Fruit fly (Drosophila melanogaster) whole organism, pupa: ENCODE measurements around the gene SCCRO.

Experiments
- CG10348 ChIP-seq: fragments of 200-800 bp; sonication (Bioruptor generic); IDR thresholded peaks from 2 replicates; pipeline ENCODE4 v1.3.6; 2022; ENCODE audit warnings: missing biosample characterization, missing genetic modification characterization
- CG12605 ChIP-seq: fragments of 200-800 bp; sonication (Bioruptor generic); IDR thresholded peaks from 2 replicates; pipeline ENCODE4 v1.3.6; 2022; ENCODE audit warnings: missing biosample characterization, missing genetic modification characterization
- CG13204 ChIP-seq: fragments of 200-800 bp; sonication (Bioruptor generic); optimal IDR thresholded peaks from 2 replicates; lab custom pipeline; 2018; ENCODE audit warnings: missing biosample characterization, mild to moderate bottlenecking, missing genetic modification characterization, moderate library complexity
- CG14655 ChIP-seq: fragments of 200-800 bp; sonication (Bioruptor generic); optimal IDR thresholded peaks from 3 replicates; lab custom pipeline; 2017; ENCODE audit warnings: mild to moderate bottlenecking, missing biosample characterization, missing genetic modification reagents, missing genetic modification characterization
- CG15710 ChIP-seq: fragments of 200-800 bp; sonication (Bioruptor generic); optimal IDR thresholded peaks from 2 replicates; lab custom pipeline; 2018; ENCODE audit warnings: missing biosample characterization, mild to moderate bottlenecking, missing genetic modification characterization, moderate library complexity
- CG17806 ChIP-seq: fragments of 200-800 bp; sonication (Bioruptor generic); optimal IDR thresholded peaks from 2 replicates; lab custom pipeline; 2018; ENCODE audit warnings: missing biosample characterization, mild to moderate bottlenecking, missing genetic modification characterization, moderate library complexity
- CG32121 ChIP-seq: fragments of 200-800 bp; sonication (Bioruptor generic); IDR thresholded peaks from 2 replicates; pipeline ENCODE4 v1.3.6; 2022; ENCODE audit warnings: missing biosample characterization, missing genetic modification characterization
- CG34367 ChIP-seq: fragments of 200-800 bp; sonication (Bioruptor generic); optimal IDR thresholded peaks from 2 replicates; lab custom pipeline; 2018; ENCODE audit warnings: missing biosample characterization, mild to moderate bottlenecking, missing genetic modification characterization
- CG4496 ChIP-seq: fragments of 200-800 bp; sonication (Bioruptor generic); IDR thresholded peaks from 3 replicates; pipeline ENCODE4 v1.3.6; 2022; ENCODE audit warnings: missing biosample characterization, missing genetic modification characterization
- CG8159 ChIP-seq: fragments of 200-800 bp; sonication (Bioruptor generic); optimal IDR thresholded peaks from 3 replicates; lab custom pipeline; 2018; ENCODE audit warnings: missing biosample characterization, mild to moderate bottlenecking, missing genetic modification characterization, moderate library complexity
- CG8301 ChIP-seq: fragments of 200-800 bp; sonication (Bioruptor generic); optimal IDR thresholded peaks from 2 replicates; lab custom pipeline; 2018; ENCODE audit warnings: missing biosample characterization, mild to moderate bottlenecking, missing genetic modification characterization
- CG9948 ChIP-seq: fragments of 200-800 bp; sonication (Bioruptor generic); optimal IDR thresholded peaks from 2 replicates; lab custom pipeline; 2018; ENCODE audit warnings: missing biosample characterization, mild to moderate bottlenecking, missing genetic modification characterization, moderate library complexity
- D1 ChIP-seq: fragments of 200-800 bp; sonication (Bioruptor generic); optimal IDR thresholded peaks from 2 replicates; lab custom pipeline; 2018; ENCODE audit warnings: missing biosample characterization, mild to moderate bottlenecking, missing genetic modification characterization, moderate library complexity
- EcR ChIP-seq: fragments of 200-800 bp; sonication (Bioruptor generic); optimal IDR thresholded peaks from 3 replicates; lab custom pipeline; 2019; ENCODE audit warnings: missing biosample characterization, missing genetic modification characterization, mild to moderate bottlenecking, moderate library complexity, missing genetic modification reagents
- Ets98B ChIP-seq: fragments of 200-800 bp; sonication (Bioruptor generic); IDR thresholded peaks from 2 replicates; pipeline ENCODE4 v1.3.6; 2022; ENCODE audit warnings: missing biosample characterization, missing genetic modification characterization
- Pif1A ChIP-seq: fragments of 200-800 bp; sonication (Bioruptor generic); optimal IDR thresholded peaks from 3 replicates; lab custom pipeline; 2016; ENCODE audit warnings: missing biosample characterization, missing genetic modification characterization
- Pif1B ChIP-seq: fragments of 200-800 bp; sonication (Bioruptor generic); optimal IDR thresholded peaks from 3 replicates; lab custom pipeline; 2016; ENCODE audit warnings: missing biosample characterization, missing genetic modification characterization
- Snoo ChIP-seq: fragments of 200-800 bp; sonication (Bioruptor generic); optimal IDR thresholded peaks from 3 replicates; lab custom pipeline; 2017; ENCODE audit warnings: missing biosample characterization, mild to moderate bottlenecking, missing genetic modification characterization, inconsistent platforms
- fd96Ca ChIP-seq: fragments of 200-800 bp; sonication (Bioruptor generic); IDR thresholded peaks from 3 replicates; pipeline ENCODE4 v1.3.6; 2022; ENCODE audit warnings: missing biosample characterization, missing genetic modification characterization
- gl ChIP-seq: fragments of 200-800 bp; sonication (Bioruptor generic); optimal IDR thresholded peaks from 2 replicates; lab custom pipeline; 2018; ENCODE audit warnings: missing biosample characterization, mild to moderate bottlenecking, missing genetic modification characterization
- rn ChIP-seq: fragments of 200-800 bp; sonication (Bioruptor generic); IDR thresholded peaks from 2 replicates; pipeline ENCODE4 v1.3.6; 2022; ENCODE audit warnings: missing biosample characterization, missing genetic modification characterization

Gene SCCRO

DNA sequence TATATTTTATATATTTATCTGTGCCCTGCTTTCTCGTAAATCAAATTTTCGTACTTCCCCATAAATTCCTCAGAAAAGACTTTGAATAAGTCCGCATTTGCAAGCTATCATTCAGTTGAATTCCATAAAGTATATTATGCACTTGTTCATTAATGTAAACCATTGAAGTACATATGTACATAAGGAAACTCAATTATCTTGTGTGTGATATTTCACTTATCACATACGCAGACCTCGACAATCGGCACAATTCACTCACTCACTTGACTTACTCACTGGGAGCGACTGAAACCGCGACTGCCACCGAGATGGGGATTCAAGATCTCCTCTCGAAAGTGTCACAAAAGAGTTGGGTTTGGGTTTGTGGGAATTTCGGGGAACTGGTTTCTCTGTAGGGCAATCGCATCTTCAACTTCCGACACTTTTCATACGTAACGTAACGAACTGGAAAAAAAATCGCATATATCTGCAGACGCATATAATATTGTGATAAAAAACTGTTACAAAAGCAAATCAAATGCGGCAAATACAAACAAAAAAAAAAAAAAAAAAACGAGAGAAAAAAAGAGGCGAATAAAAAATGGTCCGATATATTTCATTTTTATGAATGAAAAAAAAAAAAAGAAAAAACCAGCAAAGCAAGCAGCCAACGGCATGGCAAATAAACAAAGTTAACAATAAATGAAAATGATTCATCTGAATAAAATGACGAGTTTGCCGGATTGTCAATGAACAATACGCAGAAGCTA lies 34.0 kb downstream of the SCCRO start:
- peak; percentile 14 for TF ChIP-seq gl
- no peak for TF ChIP-seq rn (GFP tag; lab: Robert Waterston, UW)
- peak; percentile 40 for TF ChIP-seq EcR (GFP tag; lab: Kevin White, UChicago)
- TF ChIP-seq, all 21 proteins: peak for 2

DNA sequence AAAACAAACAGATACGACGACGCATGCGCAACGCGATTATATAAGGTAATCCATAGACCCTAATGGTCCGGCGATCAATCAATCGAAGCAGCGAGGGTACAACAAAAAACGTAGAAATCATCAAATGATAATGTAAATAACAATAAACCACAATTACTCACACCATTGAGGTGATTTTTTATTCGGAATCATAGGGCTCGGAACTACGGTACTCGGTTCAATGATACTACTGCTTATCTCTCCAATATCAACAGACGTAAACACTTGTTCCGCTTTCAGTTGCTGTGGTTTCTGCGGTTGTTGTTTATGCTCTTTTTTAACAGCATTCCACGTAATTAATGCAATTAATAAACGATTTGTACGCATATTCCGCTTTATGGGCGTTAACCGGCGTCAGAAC lies 34.7 kb downstream of the SCCRO start:
- peak; percentile 7 for TF ChIP-seq EcR (GFP tag; lab: Kevin White, UChicago)
- no peak for TF ChIP-seq CG15710 (tag; lab: Kevin White, UChicago)

DNA sequence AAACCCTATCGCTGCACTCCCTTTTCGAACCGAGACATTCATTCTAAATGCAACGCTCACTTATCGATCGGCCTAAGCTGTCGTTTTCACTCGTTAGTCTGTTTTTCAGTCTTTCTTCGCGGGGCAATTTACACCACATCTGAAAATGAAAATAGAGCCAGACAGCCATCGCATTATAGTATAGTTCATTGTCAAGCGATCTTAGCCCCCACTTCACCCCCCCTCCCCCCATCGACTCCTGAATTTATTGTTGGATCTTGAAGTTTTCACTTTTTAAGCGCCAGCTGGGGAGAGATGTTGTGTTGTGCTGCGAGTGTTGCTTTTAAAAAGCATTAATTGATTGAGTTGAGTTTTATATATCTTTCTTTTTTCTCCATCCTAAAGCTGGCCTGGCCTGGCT lies 36.0 kb downstream of the SCCRO start:
- TF ChIP-seq Snoo (tag; lab: Kevin White, UChicago): no peak
- no peak for TF ChIP-seq rn (GFP tag; lab: Robert Waterston, UW)
- no peak for TF ChIP-seq CG15710 (tag; lab: Kevin White, UChicago)
- no peak for TF ChIP-seq CG4496 (GFP tag; lab: Robert Waterston, UW)
- no peak for TF ChIP-seq CG14655 (GFP tag; lab: Kevin White, UChicago)
- TF ChIP-seq fd96Ca: no peak
- TF ChIP-seq CG32121 (GFP tag; lab: Robert Waterston, UW): no peak
- no peak for TF ChIP-seq CG8159 (tag; lab: Kevin White, UChicago)
- no peak for TF ChIP-seq CG12605 (GFP tag; lab: Robert Waterston, UW)
- TF ChIP-seq Pif1A: no peak
- TF ChIP-seq EcR (GFP tag; lab: Kevin White, UChicago): no peak
- TF ChIP-seq CG34367: no peak
- no peak for TF ChIP-seq CG13204
- no peak for TF ChIP-seq Ets98B
- TF ChIP-seq, all 21 proteins: peak for 0

DNA sequence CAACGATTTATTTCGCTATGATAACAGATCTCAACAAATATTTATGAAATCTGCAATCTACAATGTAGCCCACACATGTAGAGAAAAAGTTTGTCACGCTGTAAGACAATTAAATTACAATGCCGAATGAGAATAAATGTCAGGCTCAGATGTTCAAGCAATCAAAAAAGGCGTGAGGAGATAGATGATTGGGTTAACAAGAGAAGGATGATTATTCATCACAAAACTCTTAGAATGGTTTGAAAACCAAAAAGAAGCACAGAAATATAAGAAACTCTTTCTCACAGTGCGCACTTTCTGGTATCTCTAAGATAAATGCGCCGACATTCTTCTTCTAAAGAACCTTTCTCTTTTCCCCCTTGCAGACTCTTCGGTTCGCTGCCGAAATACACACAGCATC lies 36.8 kb downstream of the SCCRO start:
- TF ChIP-seq fd96Ca (no peak), CG8159 (tag; lab: Kevin White, UChicago) (no peak), CG14655 (GFP tag; lab: Kevin White, UChicago) (no peak), rn (GFP tag; lab: Robert Waterston, UW) (no peak), CG4496 (GFP tag; lab: Robert Waterston, UW) (no peak), Pif1B (GFP tag; lab: Kevin White, UChicago) (no peak), Ets98B (no peak), Pif1A (no peak), EcR (GFP tag; lab: Kevin White, UChicago) (no peak), CG32121 (GFP tag; lab: Robert Waterston, UW) (no peak), CG9948 (tag; lab: Kevin White, UChicago) (no peak), gl (no peak), CG17806 (tag; lab: Kevin White, UChicago) (no peak), CG15710 (tag; lab: Kevin White, UChicago) (no peak), CG8301 (tag; lab: Kevin White, UChicago) (no peak), CG10348 (GFP tag; lab: Robert Waterston, UW) (no peak)

DNA sequence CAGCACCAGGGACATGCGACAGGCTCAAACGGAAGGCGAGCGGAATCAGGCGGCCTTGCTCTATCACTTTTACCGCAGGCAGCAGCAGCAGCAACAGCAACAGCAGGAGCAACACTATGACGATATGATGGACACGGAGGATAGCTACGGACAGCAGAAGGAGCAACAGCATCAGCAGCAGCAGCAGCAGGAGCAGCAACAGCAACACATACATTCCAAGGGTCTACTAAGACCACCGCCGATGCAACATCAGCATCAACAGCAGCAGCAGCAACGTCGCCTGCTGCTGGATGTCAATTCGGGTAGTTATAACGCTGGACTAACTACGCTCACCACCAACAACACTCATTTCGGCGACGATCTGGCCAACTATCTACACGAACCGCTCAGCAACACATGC lies 41.8 kb downstream of the SCCRO start:
- no peak for TF ChIP-seq CG34367

DNA sequence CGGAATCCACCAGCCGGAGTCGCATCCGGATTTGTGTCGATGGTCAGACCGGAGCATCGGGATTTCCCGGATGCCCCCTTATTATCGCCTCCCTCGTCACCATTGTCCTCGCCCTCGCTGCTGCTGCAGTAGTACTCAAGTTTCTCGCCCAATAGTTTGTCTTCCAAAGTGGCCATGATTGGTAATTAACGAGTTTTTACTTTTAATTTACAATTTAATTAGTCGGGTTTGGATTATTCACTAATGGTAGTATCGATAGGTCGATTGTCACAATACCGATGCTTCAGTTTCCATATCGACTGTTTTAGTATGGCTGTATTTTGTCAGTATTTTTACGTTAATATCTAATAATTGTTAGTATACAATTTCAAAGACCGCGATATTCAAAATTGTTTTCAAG lies 46.9 kb downstream of the SCCRO start, which contains the start of gene CG7650:
Gene CG7650, minus strand, starts transcription at position 278 of the 400 bp plus-strand sequence.
- no peak for TF ChIP-seq D1 (tag; lab: Kevin White, UChicago)
- no peak for TF ChIP-seq CG34367
- TF ChIP-seq CG8301 (tag; lab: Kevin White, UChicago): no peak
- TF ChIP-seq CG32121 (GFP tag; lab: Robert Waterston, UW): no peak
- TF ChIP-seq Pif1A: no peak
- no peak for TF ChIP-seq CG14655 (GFP tag; lab: Kevin White, UChicago)
- TF ChIP-seq, all 21 proteins: peak for 0

DNA sequence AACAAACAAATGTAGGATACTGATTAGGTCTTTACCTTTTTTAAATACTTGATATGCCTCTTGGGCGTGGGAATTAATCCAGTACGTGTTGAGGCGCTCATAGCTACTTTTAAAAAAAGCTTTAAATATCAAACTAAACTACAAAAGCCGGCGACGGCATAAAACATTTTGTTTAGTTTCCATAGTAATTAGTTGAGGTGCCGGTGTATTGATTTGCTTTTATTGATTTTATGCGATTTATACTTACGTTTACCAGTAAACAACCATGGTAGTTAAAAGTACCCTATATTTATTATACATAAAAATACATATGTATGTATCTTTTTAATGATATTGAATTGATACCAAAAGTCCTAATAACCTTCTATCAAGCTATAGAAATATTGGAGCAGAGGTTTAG lies 49.5 kb downstream of the SCCRO start, which contains the start of gene CG13449:
Gene CG13449, minus strand, starts transcription at position 101 of the 400 bp plus-strand sequence.
- TF ChIP-seq Ets98B (no peak), CG4496 (GFP tag; lab: Robert Waterston, UW) (no peak), CG8301 (tag; lab: Kevin White, UChicago) (no peak), CG8159 (tag; lab: Kevin White, UChicago) (no peak), CG34367 (no peak), Snoo (tag; lab: Kevin White, UChicago) (no peak), Pif1A (no peak), EcR (GFP tag; lab: Kevin White, UChicago) (no peak), CG13204 (no peak), D1 (tag; lab: Kevin White, UChicago) (no peak), CG9948 (tag; lab: Kevin White, UChicago) (no peak), CG32121 (GFP tag; lab: Robert Waterston, UW) (no peak), CG15710 (tag; lab: Kevin White, UChicago) (no peak), rn (GFP tag; lab: Robert Waterston, UW) (no peak), CG12605 (GFP tag; lab: Robert Waterston, UW) (no peak), CG10348 (GFP tag; lab: Robert Waterston, UW) (no peak), CG14655 (GFP tag; lab: Kevin White, UChicago) (no peak), fd96Ca (no peak)
